Fruit fly (Drosophila melanogaster) whole organism, prepupa: ENCODE data around the gene twit.

ENCODE experiments used
- CG10631 ChIP-seq: fragments of 200-800 bp; sonication (Bioruptor generic); optimal IDR thresholded peaks from 2 replicates; lab custom pipeline; 2016; ENCODE audit warnings: missing biosample characterization, missing genetic modification characterization
- CG10669 ChIP-seq: fragments of 200-800 bp; sonication (Bioruptor generic); optimal IDR thresholded peaks from 3 replicates; lab custom pipeline; 2018; ENCODE audit warnings: missing biosample characterization, mild to moderate bottlenecking, missing genetic modification characterization, moderate library complexity
- CG11294 ChIP-seq: fragments of 200-800 bp; sonication (Bioruptor generic); IDR thresholded peaks from 2 replicates; pipeline ENCODE4 v1.3.6; 2022; ENCODE audit warnings: missing biosample characterization, missing genetic modification characterization
- CG11762 ChIP-seq: fragments of 200-800 bp; sonication (Bioruptor generic); optimal IDR thresholded peaks from 3 replicates; lab custom pipeline; 2016; ENCODE audit warnings: missing biosample characterization, missing genetic modification characterization; ENCODE audit not compliant: insufficient read depth
- CG11902 ChIP-seq: fragments of 200-800 bp; sonication (Bioruptor generic); optimal IDR thresholded peaks from 3 replicates; lab custom pipeline; 2016; ENCODE audit warnings: missing biosample characterization, missing genetic modification characterization
- CG15336 ChIP-seq: fragments of 200-800 bp; sonication (Bioruptor generic); IDR thresholded peaks from 2 replicates; pipeline ENCODE4 v1.3.6; 2022; ENCODE audit warnings: missing biosample characterization, missing genetic modification characterization
- CG16779 ChIP-seq: fragments of 200-800 bp; sonication (Bioruptor generic); optimal IDR thresholded peaks from 3 replicates; lab custom pipeline; 2017; ENCODE audit warnings: missing biosample characterization, mild to moderate bottlenecking, missing genetic modification characterization
- CG3032 ChIP-seq: fragments of 200-800 bp; optimal IDR thresholded peaks from 2 replicates; lab custom pipeline; 2019; ENCODE audit warnings: missing biosample characterization, mild to moderate bottlenecking, missing genetic modification characterization, moderate library complexity
- CG31627 ChIP-seq: fragments of 200-800 bp; sonication (Bioruptor generic); optimal IDR thresholded peaks from 3 replicates; lab custom pipeline; 2016; ENCODE audit warnings: missing biosample characterization, missing genetic modification characterization
- CG32006 ChIP-seq: fragments of 200-800 bp; sonication (Bioruptor generic); optimal IDR thresholded peaks from 3 replicates; lab custom pipeline; 2017; ENCODE audit warnings: missing biosample characterization, mild to moderate bottlenecking, missing genetic modification characterization
- CG34406 ChIP-seq: fragments of 200-800 bp; sonication (Bioruptor generic); optimal IDR thresholded peaks from 3 replicates; lab custom pipeline; 2016; ENCODE audit warnings: missing biosample characterization, missing genetic modification characterization
- CG3919 ChIP-seq: fragments of 200-800 bp; sonication (Bioruptor generic); optimal IDR thresholded peaks from 3 replicates; lab custom pipeline; 2016; ENCODE audit warnings: missing biosample characterization, missing genetic modification characterization
- CG4318 ChIP-seq: fragments of 200-800 bp; sonication (Bioruptor generic); optimal IDR thresholded peaks from 3 replicates; lab custom pipeline; 2017; ENCODE audit warnings: missing biosample characterization, mild to moderate bottlenecking, missing genetic modification characterization
- CG6163 ChIP-seq: fragments of 200-800 bp; sonication (Bioruptor generic); IDR thresholded peaks from 3 replicates; pipeline ENCODE4 v1.3.6; 2022; ENCODE audit warnings: missing biosample characterization, missing genetic modification characterization
- CG6792 ChIP-seq: fragments of 200-800 bp; sonication (Bioruptor generic); optimal IDR thresholded peaks from 3 replicates; lab custom pipeline; 2016; ENCODE audit warnings: missing biosample characterization, missing genetic modification characterization
- CG6808 ChIP-seq: fragments of 200-800 bp; sonication (Bioruptor generic); optimal IDR thresholded peaks from 3 replicates; lab custom pipeline; 2017; ENCODE audit warnings: missing biosample characterization, missing genetic modification characterization, mild to moderate bottlenecking, moderate library complexity, missing genetic modification reagents
- CG6854 ChIP-seq: fragments of 200-800 bp; sonication (Bioruptor generic); optimal IDR thresholded peaks from 2 replicates; lab custom pipeline; 2017; ENCODE audit warnings: missing biosample characterization, mild to moderate bottlenecking, missing genetic modification characterization
- CG8119 ChIP-seq: fragments of 200-800 bp; sonication (Bioruptor generic); IDR thresholded peaks from 3 replicates; pipeline ENCODE4 v1.3.6; 2022; ENCODE audit warnings: missing biosample characterization, missing genetic modification characterization
- CG8632 ChIP-seq: fragments of 200-800 bp; sonication (Bioruptor generic); optimal IDR thresholded peaks from 3 replicates; lab custom pipeline; 2016; ENCODE audit warnings: missing biosample characterization, missing genetic modification characterization
- CG9139 ChIP-seq: fragments of 200-800 bp; sonication (Bioruptor generic); optimal IDR thresholded peaks from 3 replicates; lab custom pipeline; 2017; ENCODE audit warnings: missing biosample characterization, mild to moderate bottlenecking, missing genetic modification characterization
- Eip78C ChIP-seq: fragments of 200-800 bp; sonication (Bioruptor generic); peaks from one replicate; lab custom pipeline; 2016; ENCODE audit warnings: missing biosample characterization, missing genetic modification characterization
- Eip93F ChIP-seq: fragments of 200-800 bp; sonication (Bioruptor generic); optimal IDR thresholded peaks from 2 replicates; lab custom pipeline; 2016; ENCODE audit warnings: missing biosample characterization, mild to moderate bottlenecking, missing genetic modification characterization
- Ets96B ChIP-seq: fragments of 200-800 bp; optimal IDR thresholded peaks from 2 replicates; lab custom pipeline; 2019; ENCODE audit warnings: missing biosample characterization, mild to moderate bottlenecking, missing genetic modification characterization, moderate library complexity
- Gug ChIP-seq: fragments of 200-800 bp; sonication (Bioruptor generic); IDR thresholded peaks from 2 replicates; pipeline ENCODE4 v1.3.6; 2022; ENCODE audit warnings: missing biosample characterization, missing genetic modification characterization
- Hr38 ChIP-seq: sonication (Bioruptor generic); optimal IDR thresholded peaks from 2 replicates; lab custom pipeline; 2016; ENCODE audit warnings: missing biosample characterization, missing genetic modification characterization
- Hr39 ChIP-seq: fragments of 200-800 bp; sonication (Bioruptor generic); optimal IDR thresholded peaks from 2 replicates; lab custom pipeline; 2016; ENCODE audit warnings: missing biosample characterization, missing genetic modification characterization
- Hr4 ChIP-seq: fragments of 200-800 bp; sonication (Bioruptor generic); optimal IDR thresholded peaks from 3 replicates; lab custom pipeline; 2016; ENCODE audit warnings: missing biosample characterization, missing genetic modification characterization
- Met ChIP-seq: fragments of 200-800 bp; sonication (Bioruptor generic); optimal IDR thresholded peaks from 3 replicates; lab custom pipeline; 2016; ENCODE audit warnings: missing biosample characterization, missing genetic modification characterization
- OdsH ChIP-seq: fragments of 200-800 bp; sonication (Bioruptor generic); optimal IDR thresholded peaks from 3 replicates; lab custom pipeline; 2016; ENCODE audit warnings: missing biosample characterization, missing genetic modification characterization
- Smox ChIP-seq: fragments of 200-800 bp; sonication (Bioruptor generic); optimal IDR thresholded peaks from 3 replicates; lab custom pipeline; 2016; ENCODE audit warnings: missing biosample characterization, missing genetic modification characterization
- Sox102F ChIP-seq: fragments of 200-800 bp; sonication (Bioruptor generic); optimal IDR thresholded peaks from 2 replicates; lab custom pipeline; 2016; ENCODE audit warnings: missing biosample characterization, mild to moderate bottlenecking, missing genetic modification characterization
- Sox14 ChIP-seq: fragments of 200-800 bp; sonication (Bioruptor generic); optimal IDR thresholded peaks from 3 replicates; lab custom pipeline; 2016; ENCODE audit warnings: missing biosample characterization, missing genetic modification characterization
- achi ChIP-seq: fragments of 200-800 bp; sonication (Bioruptor generic); optimal IDR thresholded peaks from 3 replicates; lab custom pipeline; 2016; ENCODE audit warnings: missing biosample characterization, missing genetic modification characterization
- acj6 ChIP-seq: fragments of 200-800 bp; sonication (Bioruptor generic); optimal IDR thresholded peaks from 3 replicates; lab custom pipeline; 2016; ENCODE audit warnings: missing biosample characterization, missing genetic modification characterization
- dsx ChIP-seq: fragments of 200-800 bp; optimal IDR thresholded peaks from 3 replicates; lab custom pipeline; 2019; ENCODE audit warnings: missing biosample characterization, mild to moderate bottlenecking, missing genetic modification characterization, moderate library complexity; ENCODE audit not compliant: poor library complexity, severe bottlenecking
- eg ChIP-seq: fragments of 200-800 bp; sonication (Bioruptor generic); IDR thresholded peaks from 3 replicates; pipeline ENCODE4 v1.3.6; 2022; ENCODE audit warnings: missing biosample characterization, missing genetic modification characterization
- esn ChIP-seq: fragments of 200-800 bp; sonication (Bioruptor generic); optimal IDR thresholded peaks from 2 replicates; lab custom pipeline; 2016; ENCODE audit warnings: missing biosample characterization, mild to moderate bottlenecking, missing genetic modification characterization, moderate library complexity
- fd59A ChIP-seq: fragments of 200-800 bp; sonication (Bioruptor generic); optimal IDR thresholded peaks from 2 replicates; lab custom pipeline; 2017; ENCODE audit warnings: missing biosample characterization, mild to moderate bottlenecking, missing genetic modification characterization, missing genetic modification reagents
- fkh ChIP-seq: fragments of 200-800 bp; sonication (Bioruptor generic); optimal IDR thresholded peaks from 3 replicates; lab custom pipeline; 2017; ENCODE audit warnings: missing biosample characterization, mild to moderate bottlenecking, missing genetic modification characterization, moderate library complexity
- lz ChIP-seq: fragments of 200-800 bp; sonication (Bioruptor generic); optimal IDR thresholded peaks from 3 replicates; lab custom pipeline; 2016; ENCODE audit warnings: missing biosample characterization, missing genetic modification characterization
- pdm3 ChIP-seq: fragments of 200-800 bp; sonication (Bioruptor generic); optimal IDR thresholded peaks from 3 replicates; lab custom pipeline; 2016; ENCODE audit warnings: missing biosample characterization, missing genetic modification characterization
- spab ChIP-seq: fragments of 200-800 bp; sonication (Bioruptor generic); optimal IDR thresholded peaks from 2 replicates; lab custom pipeline; 2017; ENCODE audit warnings: missing biosample characterization, mild to moderate bottlenecking, missing genetic modification characterization, missing genetic modification reagents
- ss ChIP-seq, 2 experiments: fragments of 200-800 bp; sonication (Bioruptor generic); optimal IDR thresholded peaks; 2 replicates in 1 of 2; 3 replicates in 1 of 2; lab custom pipeline; 2017 to 2018; ENCODE audit warnings: mild to moderate bottlenecking in 2 of 2, missing biosample characterization in 2 of 2, missing genetic modification characterization in 2 of 2, moderate library complexity in 1 of 2
- svp ChIP-seq: fragments of 200-800 bp; sonication (Bioruptor generic); peaks from one replicate; lab custom pipeline; 2016; ENCODE audit warnings: missing biosample characterization, missing genetic modification characterization
- topi ChIP-seq: fragments of 200-800 bp; sonication (Bioruptor generic); optimal IDR thresholded peaks from 3 replicates; lab custom pipeline; 2016; ENCODE audit warnings: missing biosample characterization, missing genetic modification characterization
- vri ChIP-seq: fragments of 200-800 bp; sonication (Bioruptor generic); optimal IDR thresholded peaks from 3 replicates; lab custom pipeline; 2016; ENCODE audit warnings: missing biosample characterization, mild to moderate bottlenecking, missing genetic modification characterization

The twit gene

dm6 chr2L:20807617-20808509 is 44.5 kb upstream of the twit start:
- TF ChIP-seq CG34406 (GFP tag; lab: Kevin White, UChicago), result peak; percentile 49
- TF ChIP-seq fd59A (GFP tag; lab: Kevin White, UChicago), result no peak
- no peak for TF ChIP-seq CG6854 (GFP tag; lab: Kevin White, UChicago)
- no peak for TF ChIP-seq Hr38
- TF ChIP-seq spab (GFP tag; lab: Kevin White, UChicago), result no peak
- TF ChIP-seq CG8632 (GFP tag; lab: Kevin White, UChicago), result peak; percentile 40
- peak; percentile 12 for TF ChIP-seq CG11762 (GFP tag; lab: Kevin White, UChicago)
- peak; percentile 27 for TF ChIP-seq esn (GFP tag; lab: Kevin White, UChicago)
- TF ChIP-seq topi (GFP tag; lab: Kevin White, UChicago), result peak; percentile 11
- TF ChIP-seq Ets96B (tag; lab: Kevin White, UChicago), result peak; percentile 44
- peak; percentile 53; the same call in 2 of the 3 replicates for TF ChIP-seq eg (GFP tag; lab: Robert Waterston, UW)
- TF ChIP-seq pdm3 (GFP tag; lab: Kevin White, UChicago), result peak; percentile 19
- TF ChIP-seq fkh (GFP tag; lab: Kevin White, UChicago), result peak; percentile 87
- TF ChIP-seq CG3919 (GFP tag; lab: Kevin White, UChicago), result peak; percentile 31
- peak; percentile 62 for TF ChIP-seq svp
- peak; percentile 10 for TF ChIP-seq Met (GFP tag; lab: Kevin White, UChicago)
- no peak for TF ChIP-seq CG16779
- TF ChIP-seq CG4318 (GFP tag; lab: Kevin White, UChicago), result no peak
- no peak for TF ChIP-seq Sox102F (GFP tag; lab: Kevin White, UChicago)
- TF ChIP-seq CG15336 (GFP tag; lab: Robert Waterston, UW), result peak; percentile 69
- no peak for TF ChIP-seq CG31627 (GFP tag; lab: Kevin White, UChicago)
- TF ChIP-seq ss (GFP tag; optimal IDR thresholded peaks at IDR 0.05; lab: Kevin White, UChicago), result peak in 1 of 2 experiments; percentile 12
- no peak for TF ChIP-seq Hr39 (GFP tag; lab: Kevin White, UChicago)
- TF ChIP-seq lz, result no peak
- TF ChIP-seq Hr4 (GFP tag; lab: Kevin White, UChicago), result peak; percentile 3
- TF ChIP-seq CG11294 (GFP tag; lab: Robert Waterston, UW), result no peak
- no peak for TF ChIP-seq Gug (GFP tag; lab: Robert Waterston, UW)
- TF ChIP-seq CG6163, result 0 out of 3 replicates have a peak, but pooled peaks have one; percentile 31
- TF ChIP-seq Sox14 (GFP tag; lab: Kevin White, UChicago), result no peak
- peak; percentile 39 for TF ChIP-seq CG32006 (GFP tag; lab: Kevin White, UChicago)
- peak; percentile 30 for TF ChIP-seq vri (GFP tag; lab: Kevin White, UChicago)
- TF ChIP-seq achi (GFP tag; lab: Kevin White, UChicago), result peak; percentile 26
- TF ChIP-seq acj6 (GFP tag; lab: Kevin White, UChicago), result peak; percentile 34
- TF ChIP-seq CG8119 (GFP tag; lab: Robert Waterston, UW), result peak; percentile 65; the same call in 2 of the 3 replicates
- TF ChIP-seq CG11902 (GFP tag; lab: Kevin White, UChicago), result no peak
- peak; percentile 40 for TF ChIP-seq CG6792 (GFP tag; lab: Kevin White, UChicago)
- TF ChIP-seq CG10631 (GFP tag; lab: Kevin White, UChicago), result peak; percentile 15
- no peak for TF ChIP-seq CG10669
- peak; percentile 3 for TF ChIP-seq CG9139 (GFP tag; lab: Kevin White, UChicago)
- TF ChIP-seq CG6808, result peak; percentile 14
- TF ChIP-seq Eip93F (GFP tag; lab: Kevin White, UChicago), result no peak
- TF ChIP-seq Smox, result no peak
- peak; percentile 24 for TF ChIP-seq dsx (GFP tag; lab: Kevin White, UChicago)
- TF ChIP-seq CG3032 (tag; lab: Kevin White, UChicago), result peak; percentile 35
- peak; percentile 33 for TF ChIP-seq OdsH (GFP tag; lab: Kevin White, UChicago)
- TF ChIP-seq Eip78C (GFP tag; lab: Kevin White, UChicago), result peak; percentile 68
